Worm (Caenorhabditis elegans) whole organism, young adult: ENCODE measurements around the gene lec-11.

Experiments used
- B0035.1 ChIP-seq: sonication (generic microtip); optimal IDR thresholded peaks from 2 replicates; lab custom pipeline; 2016; ENCODE audit warnings: missing genetic modification characterization, mild to moderate bottlenecking, missing compliant biosample characterization, missing genotype, missing genetic modification reagents
- C17E4.6 ChIP-seq: fragments of 200-800 bp; sonication (Bioruptor generic); IDR thresholded peaks from 2 replicates; pipeline ENCODE4 v1.3.6; 2022; ENCODE audit warnings: missing genetic modification reagents, missing genetic modification characterization, missing compliant biosample characterization
- F39B2.1 ChIP-seq: fragments of 200-800 bp; sonication (Bioruptor generic); IDR thresholded peaks from 2 replicates; pipeline ENCODE4 v1.3.6; 2022; ENCODE audit warnings: missing genetic modification reagents, missing genetic modification characterization, missing compliant biosample characterization
- T07F8.4 ChIP-seq: sonication (generic microtip); optimal IDR thresholded peaks from 2 replicates; lab custom pipeline; 2016; ENCODE audit warnings: mild to moderate bottlenecking, missing genetic modification characterization, moderate library complexity, missing compliant biosample characterization
- T26A5.8 ChIP-seq: sonication (generic microtip); optimal IDR thresholded peaks from 2 replicates; lab custom pipeline; 2016; ENCODE audit warnings: missing genetic modification characterization, missing compliant biosample characterization
- Y53F4B.3 ChIP-seq: fragments of 200-800 bp; sonication (Bioruptor generic); IDR thresholded peaks from 2 replicates; pipeline ENCODE4 v1.3.6; 2022; ENCODE audit warnings: missing genetic modification reagents, missing genetic modification characterization, missing compliant biosample characterization
- Y67H2A.10 ChIP-seq: fragments of 200-800 bp; sonication (Bioruptor generic); conservative IDR thresholded peaks from 2 replicates; pipeline ENCODE4 v1.3.6; 2022; ENCODE audit warnings: missing genetic modification reagents, missing genetic modification characterization, missing compliant biosample characterization
- ZK185.1 ChIP-seq: sonication (generic microtip); optimal IDR thresholded peaks from 2 replicates; lab custom pipeline; 2016; ENCODE audit warnings: mild to moderate bottlenecking, missing genetic modification characterization, missing compliant biosample characterization; ENCODE audit not compliant: poor library complexity, severe bottlenecking
- ama-1 ChIP-seq, 3 experiments: fragments of 150-350 bp in 1 of 3; sonication (generic microtip) in 2 of 3; optimal IDR thresholded peaks; 2 replicates each; lab custom pipeline; 2014 to 2018; ENCODE audit warnings: missing biosample characterization in 2 of 3, missing genetic modification characterization in 2 of 3, missing genetic modification reagents in 2 of 3
- aptf-3 ChIP-seq: fragments of 200-800 bp; sonication (Bioruptor generic); IDR thresholded peaks from 2 replicates; pipeline ENCODE4 v1.3.6; 2022; ENCODE audit warnings: missing genetic modification characterization, missing compliant biosample characterization
- atf-7 ChIP-seq: sonication (generic microtip); optimal IDR thresholded peaks from 2 replicates; lab custom pipeline; 2017; ENCODE audit warnings: mild to moderate bottlenecking, missing genetic modification characterization, missing compliant biosample characterization
- attf-3 ChIP-seq: fragments of 200-800 bp; sonication (Bioruptor generic); conservative IDR thresholded peaks from 2 replicates; pipeline ENCODE4 v1.3.6; 2022; ENCODE audit warnings: missing genetic modification reagents, missing genetic modification characterization, missing compliant biosample characterization
- attf-5 ChIP-seq: fragments of 200-800 bp; sonication (Bioruptor generic); optimal IDR thresholded peaks from 2 replicates; lab custom pipeline; 2018; ENCODE audit warnings: mild to moderate bottlenecking, missing genetic modification characterization, missing compliant biosample characterization
- bed-1 ChIP-seq: fragments of 200-800 bp; sonication (Bioruptor generic); IDR thresholded peaks from 2 replicates; pipeline ENCODE4 v1.3.6; 2022; ENCODE audit warnings: missing genetic modification reagents, missing genetic modification characterization, missing compliant biosample characterization
- cebp-1 ChIP-seq, 2 experiments: fragments of 200-800 bp in 1 of 2; sonication (Bioruptor generic) in 1 of 2; sonication (generic microtip) in 1 of 2; IDR thresholded peaks in 1 of 2; optimal IDR thresholded peaks in 1 of 2; 2 replicates each; pipeline versions ENCODE4 v1.3.6 to Lab custom; 2017 to 2022; ENCODE audit warnings: missing compliant biosample characterization in 2 of 2, missing genetic modification characterization in 2 of 2, mild to moderate bottlenecking in 1 of 2, missing genetic modification reagents in 1 of 2, moderate library complexity in 1 of 2
- cebp-2 ChIP-seq: fragments of 200-800 bp; sonication (Bioruptor generic); IDR thresholded peaks from 2 replicates; pipeline ENCODE4 v1.3.6; 2022; ENCODE audit warnings: missing genetic modification characterization, missing compliant biosample characterization
- ceh-27 ChIP-seq: fragments of 200-800 bp; sonication (Bioruptor generic); optimal IDR thresholded peaks from 2 replicates; lab custom pipeline; 2018; ENCODE audit warnings: mild to moderate bottlenecking, missing genetic modification characterization, moderate library complexity, missing compliant biosample characterization
- ceh-40 ChIP-seq: fragments of 200-800 bp; sonication (Bioruptor generic); IDR thresholded peaks from 2 replicates; pipeline ENCODE4 v1.3.6; 2022; ENCODE audit warnings: missing genetic modification characterization, missing compliant biosample characterization
- die-1 ChIP-seq: sonication (generic microtip); optimal IDR thresholded peaks from 2 replicates; lab custom pipeline; 2016; ENCODE audit warnings: missing genotype, mild to moderate bottlenecking, missing genetic modification characterization, missing compliant biosample characterization
- ekl-4 ChIP-seq: fragments of 200-800 bp; sonication (Bioruptor generic); IDR thresholded peaks from 2 replicates; pipeline ENCODE4 v1.3.6; 2022; ENCODE audit warnings: missing genetic modification reagents, missing genetic modification characterization, missing compliant biosample characterization
- fkh-3 ChIP-seq: sonication (generic microtip); optimal IDR thresholded peaks from 2 replicates; lab custom pipeline; 2016; ENCODE audit warnings: mild to moderate bottlenecking, missing genetic modification characterization, missing compliant biosample characterization
- him-1 ChIP-seq: sonication (generic microtip); optimal IDR thresholded peaks from 2 replicates; lab custom pipeline; 2016; ENCODE audit warnings: missing genotype, missing genetic modification reagents, missing genetic modification characterization, missing compliant biosample characterization
- hmg-1.2 ChIP-seq: fragments of 200-800 bp; sonication (Bioruptor generic); IDR thresholded peaks from 2 replicates; pipeline ENCODE4 v1.3.6; 2022; ENCODE audit warnings: missing genetic modification reagents, missing genetic modification characterization, missing compliant biosample characterization
- hsf-1 ChIP-seq: fragments of 200-800 bp; sonication (Bioruptor generic); IDR thresholded peaks from 2 replicates; pipeline ENCODE4 v1.3.6; 2022; ENCODE audit warnings: missing genetic modification reagents, missing genetic modification characterization, missing compliant biosample characterization
- lin-40 ChIP-seq: sonication (generic microtip); optimal IDR thresholded peaks from 2 replicates; lab custom pipeline; 2016; ENCODE audit warnings: missing genetic modification characterization, mild to moderate bottlenecking, missing compliant biosample characterization, missing genotype, missing genetic modification reagents
- lin-54 ChIP-seq: fragments of 200-800 bp; sonication (Bioruptor generic); optimal IDR thresholded peaks from 2 replicates; lab custom pipeline; 2018; ENCODE audit warnings: mild to moderate bottlenecking, missing genetic modification characterization, missing compliant biosample characterization
- lsy-27 ChIP-seq: sonication (generic microtip); optimal IDR thresholded peaks from 2 replicates; lab custom pipeline; 2017; ENCODE audit warnings: missing genetic modification characterization, mild to moderate bottlenecking, missing compliant biosample characterization, antibody characterized with exemption, missing genotype, borderline replicate concordance; ENCODE audit not compliant: insufficient read depth
- nfya-1 ChIP-seq: sonication (generic microtip); optimal IDR thresholded peaks from 2 replicates; lab custom pipeline; 2017; ENCODE audit warnings: antibody characterized with exemption, missing compliant biosample characterization, missing genetic modification characterization, borderline replicate concordance; ENCODE audit not compliant: insufficient read depth
- nfyb-1 ChIP-seq: fragments of 200-800 bp; sonication (Bioruptor generic); IDR thresholded peaks from 2 replicates; pipeline ENCODE4 v1.3.6; 2022; ENCODE audit warnings: missing genetic modification reagents, missing genetic modification characterization, missing compliant biosample characterization
- nhr-179 ChIP-seq: sonication (generic microtip); optimal IDR thresholded peaks from 2 replicates; lab custom pipeline; 2016; ENCODE audit warnings: mild to moderate bottlenecking, missing genetic modification characterization, missing compliant biosample characterization
- nhr-80 ChIP-seq: sonication (generic microtip); optimal IDR thresholded peaks from 2 replicates; lab custom pipeline; 2016; ENCODE audit warnings: missing genetic modification characterization, missing compliant biosample characterization
- rcor-1 ChIP-seq: fragments of 200-800 bp; sonication (Bioruptor generic); IDR thresholded peaks from 2 replicates; pipeline ENCODE4 v1.3.6; 2022; ENCODE audit warnings: missing genetic modification reagents, missing genetic modification characterization, missing compliant biosample characterization
- repo-1 ChIP-seq: sonication (generic microtip); optimal IDR thresholded peaks from 2 replicates; lab custom pipeline; 2017; ENCODE audit warnings: mild to moderate bottlenecking, missing genetic modification characterization, missing compliant biosample characterization
- rpc-1 ChIP-seq, 2 experiments: fragments of 150-350 bp in 1 of 2; sonication (generic microtip) in 1 of 2; optimal IDR thresholded peaks; 2 replicates each; lab custom pipeline; 2014 to 2018; ENCODE audit warnings: missing biosample characterization in 1 of 2, missing genetic modification characterization in 1 of 2, missing genetic modification reagents in 1 of 2, missing genotype in 1 of 2
- sdz-38 ChIP-seq: sonication (generic microtip); optimal IDR thresholded peaks from 2 replicates; lab custom pipeline; 2016; ENCODE audit warnings: missing genotype, missing genetic modification characterization, missing compliant biosample characterization
- snpc-1.1 ChIP-seq: sonication (generic microtip); optimal IDR thresholded peaks from 2 replicates; lab custom pipeline; 2017; ENCODE audit warnings: missing genetic modification characterization, mild to moderate bottlenecking, missing compliant biosample characterization, antibody characterized with exemption, moderate library complexity, missing genotype, missing genetic modification reagents; ENCODE audit not compliant: insufficient read depth
- snpc-1.3 ChIP-seq: sonication (generic microtip); optimal IDR thresholded peaks from 2 replicates; lab custom pipeline; 2017; ENCODE audit warnings: missing genetic modification characterization, mild to moderate bottlenecking, missing compliant biosample characterization, antibody characterized with exemption, moderate library complexity, missing genotype, missing genetic modification reagents; ENCODE audit not compliant: insufficient read depth
- sptf-2 ChIP-seq: fragments of 200-800 bp; sonication (Bioruptor generic); optimal IDR thresholded peaks from 2 replicates; lab custom pipeline; 2018; ENCODE audit warnings: mild to moderate bottlenecking, missing genetic modification characterization, missing compliant biosample characterization
- tbp1 ChIP-seq: fragments of 200-800 bp; sonication (Bioruptor generic); optimal IDR thresholded peaks from 2 replicates; lab custom pipeline; 2018; ENCODE audit warnings: mild to moderate bottlenecking, missing genetic modification characterization, missing compliant biosample characterization
- tlf-1 ChIP-seq: fragments of 200-800 bp; sonication (Bioruptor generic); optimal IDR thresholded peaks from 2 replicates; lab custom pipeline; 2018; ENCODE audit warnings: mild to moderate bottlenecking, missing genetic modification characterization, missing compliant biosample characterization
- unc-130 ChIP-seq: sonication (generic microtip); optimal IDR thresholded peaks from 2 replicates; lab custom pipeline; 2016; ENCODE audit warnings: missing genetic modification reagents, missing genetic modification characterization, missing compliant biosample characterization
- ztf-18 ChIP-seq: sonication (generic microtip); optimal IDR thresholded peaks from 2 replicates; lab custom pipeline; 2016; ENCODE audit warnings: missing genotype, mild to moderate bottlenecking, missing genetic modification characterization, missing compliant biosample characterization
- ztf-22 ChIP-seq: fragments of 200-800 bp; sonication (Bioruptor generic); optimal IDR thresholded peaks from 2 replicates; lab custom pipeline; 2018; ENCODE audit warnings: mild to moderate bottlenecking, missing genetic modification characterization, moderate library complexity, missing compliant biosample characterization
- ztf-28 ChIP-seq: fragments of 200-800 bp; sonication (Bioruptor generic); IDR thresholded peaks from 2 replicates; pipeline ENCODE4 v1.3.6; 2022; ENCODE audit warnings: missing genetic modification reagents, missing genetic modification characterization, missing compliant biosample characterization

The lec-11 gene

ce11 chrIV:6621252-6621651, 31.3 kb upstream of the lec-11 start, which contains the start of gene C01B10.3:
C01B10.3 (minus strand) TSS chrIV:6621352.
- TF ChIP-seq repo-1 (no peak), ZK185.1 (tag; lab: Kevin White, UChicago) (no peak), tbp1 (GFP tag; lab: Kevin White, UChicago) (no peak), Y53F4B.3 (no peak), nhr-179 (tag; lab: Kevin White, UChicago) (no peak)

- TF ChIP-seq attf-5 (GFP tag; lab: Kevin White, UChicago) (peak; percentile 81), cebp-1 (GFP tag; IDR thresholded peaks at IDR 0.05; lab: Robert Waterston, UW) (peak; percentile 83), cebp-1 (tag; optimal IDR thresholded peaks at IDR 0.05; lab: Kevin White, UChicago) (peak; percentile 95), nhr-80 (tag; lab: Kevin White, UChicago) (peak; percentile 27), hsf-1 (GFP tag; lab: Robert Waterston, UW) (no peak), unc-130 (GFP tag; lab: Kevin White, UChicago) (no peak), ceh-27 (no peak), him-1 (tag; lab: Kevin White, UChicago) (no peak), C17E4.6 (no peak), Y67H2A.10 (GFP tag; lab: Robert Waterston, UW) (no peak), ztf-22 (no peak), attf-3 (GFP tag; lab: Robert Waterston, UW) (no peak), lin-40 (tag; lab: Kevin White, UChicago) (peak; percentile 3), sptf-2 (GFP tag; lab: Kevin White, UChicago) (no peak), ztf-18 (tag; lab: Kevin White, UChicago) (peak; percentile 0), tlf-1 (GFP tag; lab: Kevin White, UChicago) (no peak), snpc-1.3 (tag; lab: Kevin White, UChicago) (no peak), snpc-1.1 (tag; lab: Kevin White, UChicago) (no peak), hmg-1.2 (GFP tag; lab: Robert Waterston, UW) (peak; percentile 52; the same call in 1 of the 2 replicates)
Measured at ce11 chrIV:6618607-6619006, 28.7 kb upstream of the lec-11 start.

- TF ChIP-seq T07F8.4 (tag; lab: Kevin White, UChicago) (no peak), nfyb-1 (GFP tag; lab: Robert Waterston, UW) (no peak), nfya-1 (tag; lab: Kevin White, UChicago) (no peak), aptf-3 (GFP tag; lab: Robert Waterston, UW) (no peak), ztf-28 (no peak), die-1 (tag; lab: Kevin White, UChicago) (no peak), nhr-80 (tag; lab: Kevin White, UChicago) (no peak), ekl-4 (GFP tag; lab: Robert Waterston, UW) (no peak), B0035.1 (tag; lab: Kevin White, UChicago) (no peak), sdz-38 (tag; lab: Kevin White, UChicago) (no peak), lin-54 (GFP tag; lab: Kevin White, UChicago) (no peak), Y53F4B.3 (no peak), ztf-22 (no peak), atf-7 (tag; lab: Kevin White, UChicago) (no peak), cebp-2 (GFP tag; lab: Robert Waterston, UW) (no peak), lsy-27 (tag; lab: Kevin White, UChicago) (no peak), attf-5 (GFP tag; lab: Kevin White, UChicago) (peak; percentile 27), ceh-40 (no peak), rcor-1 (no peak), snpc-1.3 (tag; lab: Kevin White, UChicago) (no peak), rpc-1 (optimal IDR thresholded peaks at IDR 0.05; lab: Kevin White, UChicago) (no peak), rpc-1 (tag; optimal IDR thresholded peaks at IDR 0.05; lab: Kevin White, UChicago) (no peak), T26A5.8 (tag; lab: Kevin White, UChicago) (no peak), ama-1 (optimal IDR thresholded peaks at IDR 0.05; lab: Kevin White, UChicago) (no peak), ama-1 (GFP tag; optimal IDR thresholded peaks at IDR 0.05; lab: Kevin White, UChicago) (no peak), F39B2.1 (GFP tag; lab: Robert Waterston, UW) (no peak), bed-1 (GFP tag; lab: Robert Waterston, UW) (no peak), fkh-3 (tag; lab: Kevin White, UChicago) (no peak)
Measured at ce11 chrIV:6613296-6613695, 23.3 kb upstream of the lec-11 start, which contains the start of gene drh-1. drh-1 (minus strand) TSS chrIV:6613353.
